Fruit fly (Drosophila melanogaster) whole organism, pupa: ENCODE data around the gene CG17896.
A peak's percentile ranks its signal among the peaks of the same experiment; 100 is the strongest.

ENCODE experiments used
- CG10348 ChIP-seq: fragments of 200-800 bp; sonication (Bioruptor generic); IDR thresholded peaks from 2 replicates; pipeline ENCODE4 v1.3.6; 2022; ENCODE audit warnings: missing biosample characterization, missing genetic modification characterization
- CG12605 ChIP-seq: fragments of 200-800 bp; sonication (Bioruptor generic); IDR thresholded peaks from 2 replicates; pipeline ENCODE4 v1.3.6; 2022; ENCODE audit warnings: missing biosample characterization, missing genetic modification characterization
- CG13204 ChIP-seq: fragments of 200-800 bp; sonication (Bioruptor generic); optimal IDR thresholded peaks from 2 replicates; lab custom pipeline; 2018; ENCODE audit warnings: missing biosample characterization, mild to moderate bottlenecking, missing genetic modification characterization, moderate library complexity
- CG14655 ChIP-seq: fragments of 200-800 bp; sonication (Bioruptor generic); optimal IDR thresholded peaks from 3 replicates; lab custom pipeline; 2017; ENCODE audit warnings: mild to moderate bottlenecking, missing biosample characterization, missing genetic modification reagents, missing genetic modification characterization
- CG15710 ChIP-seq: fragments of 200-800 bp; sonication (Bioruptor generic); optimal IDR thresholded peaks from 2 replicates; lab custom pipeline; 2018; ENCODE audit warnings: missing biosample characterization, mild to moderate bottlenecking, missing genetic modification characterization, moderate library complexity
- CG17806 ChIP-seq: fragments of 200-800 bp; sonication (Bioruptor generic); optimal IDR thresholded peaks from 2 replicates; lab custom pipeline; 2018; ENCODE audit warnings: missing biosample characterization, mild to moderate bottlenecking, missing genetic modification characterization, moderate library complexity
- CG32121 ChIP-seq: fragments of 200-800 bp; sonication (Bioruptor generic); IDR thresholded peaks from 2 replicates; pipeline ENCODE4 v1.3.6; 2022; ENCODE audit warnings: missing biosample characterization, missing genetic modification characterization
- CG34367 ChIP-seq: fragments of 200-800 bp; sonication (Bioruptor generic); optimal IDR thresholded peaks from 2 replicates; lab custom pipeline; 2018; ENCODE audit warnings: missing biosample characterization, mild to moderate bottlenecking, missing genetic modification characterization
- CG4496 ChIP-seq: fragments of 200-800 bp; sonication (Bioruptor generic); IDR thresholded peaks from 3 replicates; pipeline ENCODE4 v1.3.6; 2022; ENCODE audit warnings: missing biosample characterization, missing genetic modification characterization
- CG8159 ChIP-seq: fragments of 200-800 bp; sonication (Bioruptor generic); optimal IDR thresholded peaks from 3 replicates; lab custom pipeline; 2018; ENCODE audit warnings: missing biosample characterization, mild to moderate bottlenecking, missing genetic modification characterization, moderate library complexity
- CG8301 ChIP-seq: fragments of 200-800 bp; sonication (Bioruptor generic); optimal IDR thresholded peaks from 2 replicates; lab custom pipeline; 2018; ENCODE audit warnings: missing biosample characterization, mild to moderate bottlenecking, missing genetic modification characterization
- CG9948 ChIP-seq: fragments of 200-800 bp; sonication (Bioruptor generic); optimal IDR thresholded peaks from 2 replicates; lab custom pipeline; 2018; ENCODE audit warnings: missing biosample characterization, mild to moderate bottlenecking, missing genetic modification characterization, moderate library complexity
- D1 ChIP-seq: fragments of 200-800 bp; sonication (Bioruptor generic); optimal IDR thresholded peaks from 2 replicates; lab custom pipeline; 2018; ENCODE audit warnings: missing biosample characterization, mild to moderate bottlenecking, missing genetic modification characterization, moderate library complexity
- EcR ChIP-seq: fragments of 200-800 bp; sonication (Bioruptor generic); optimal IDR thresholded peaks from 3 replicates; lab custom pipeline; 2019; ENCODE audit warnings: missing biosample characterization, missing genetic modification characterization, mild to moderate bottlenecking, moderate library complexity, missing genetic modification reagents
- Ets98B ChIP-seq: fragments of 200-800 bp; sonication (Bioruptor generic); IDR thresholded peaks from 2 replicates; pipeline ENCODE4 v1.3.6; 2022; ENCODE audit warnings: missing biosample characterization, missing genetic modification characterization
- Pif1A ChIP-seq: fragments of 200-800 bp; sonication (Bioruptor generic); optimal IDR thresholded peaks from 3 replicates; lab custom pipeline; 2016; ENCODE audit warnings: missing biosample characterization, missing genetic modification characterization
- Pif1B ChIP-seq: fragments of 200-800 bp; sonication (Bioruptor generic); optimal IDR thresholded peaks from 3 replicates; lab custom pipeline; 2016; ENCODE audit warnings: missing biosample characterization, missing genetic modification characterization
- Snoo ChIP-seq: fragments of 200-800 bp; sonication (Bioruptor generic); optimal IDR thresholded peaks from 3 replicates; lab custom pipeline; 2017; ENCODE audit warnings: missing biosample characterization, mild to moderate bottlenecking, missing genetic modification characterization, inconsistent platforms
- fd96Ca ChIP-seq: fragments of 200-800 bp; sonication (Bioruptor generic); IDR thresholded peaks from 3 replicates; pipeline ENCODE4 v1.3.6; 2022; ENCODE audit warnings: missing biosample characterization, missing genetic modification characterization
- gl ChIP-seq: fragments of 200-800 bp; sonication (Bioruptor generic); optimal IDR thresholded peaks from 2 replicates; lab custom pipeline; 2018; ENCODE audit warnings: missing biosample characterization, mild to moderate bottlenecking, missing genetic modification characterization
- rn ChIP-seq: fragments of 200-800 bp; sonication (Bioruptor generic); IDR thresholded peaks from 2 replicates; pipeline ENCODE4 v1.3.6; 2022; ENCODE audit warnings: missing biosample characterization, missing genetic modification characterization

The CG17896 gene

DNA sequence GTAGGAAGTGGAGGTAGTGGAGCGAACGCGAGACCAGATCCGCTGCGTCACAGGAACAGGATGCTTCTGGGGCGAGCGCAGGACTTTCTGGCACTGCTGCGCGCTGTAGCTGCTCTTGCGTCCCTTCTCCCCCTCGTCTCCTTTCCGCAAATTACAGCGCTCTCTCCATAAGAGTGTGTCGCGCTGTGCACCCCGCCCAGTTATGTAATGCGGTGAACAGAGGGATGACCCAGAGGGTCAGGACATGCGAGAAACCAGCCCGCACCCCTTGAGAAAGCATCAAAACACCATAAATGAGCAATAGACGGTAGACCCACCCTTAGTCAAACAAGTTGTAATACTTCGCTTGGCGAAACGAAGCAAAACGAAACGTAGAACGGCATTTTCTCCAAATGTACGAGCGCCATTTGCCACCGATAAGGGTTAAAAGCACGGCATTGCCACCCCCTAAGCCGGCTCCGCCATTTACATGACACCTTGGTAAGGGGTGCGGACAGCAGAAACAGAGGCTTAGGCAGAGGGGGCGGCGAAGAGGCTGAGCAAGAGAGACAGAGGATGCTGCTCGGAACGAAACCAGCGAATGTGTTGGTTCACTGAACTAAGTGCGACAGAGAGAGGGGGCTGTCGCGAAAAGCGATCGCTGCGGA is 27.0 kb upstream of the CG17896 start:
- TF ChIP-seq EcR (GFP tag; lab: Kevin White, UChicago) (peak; percentile 33), CG15710 (tag; lab: Kevin White, UChicago) (no peak), CG34367 (tag; lab: Kevin White, UChicago) (no peak)

DNA sequence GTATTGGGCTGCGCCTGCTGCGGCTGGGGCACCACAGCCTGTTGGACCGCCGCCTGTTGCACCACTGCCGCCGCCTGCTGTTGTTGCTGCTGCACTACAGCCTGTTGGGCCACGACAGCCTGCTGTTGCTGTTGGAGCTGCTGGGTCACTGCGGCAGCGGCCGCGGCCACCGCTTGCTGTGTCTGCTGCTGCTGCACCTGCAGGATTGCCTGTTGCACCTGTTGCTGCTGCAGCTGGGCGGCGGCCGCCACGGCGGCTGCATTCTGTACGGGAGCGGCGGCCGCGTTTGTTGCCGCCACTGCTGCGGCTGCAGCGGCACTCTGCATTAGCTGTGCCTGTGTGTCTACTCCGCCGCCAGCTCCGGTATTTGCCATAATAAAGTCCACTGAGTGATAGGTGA is 25.6 kb upstream of the CG17896 start:
- TF ChIP-seq D1 = no peak
- no peak for TF ChIP-seq CG10348 (GFP tag; lab: Robert Waterston, UW)
- no peak for TF ChIP-seq CG32121
- TF ChIP-seq CG8159 = no peak
- no peak for TF ChIP-seq Pif1B
- no peak for TF ChIP-seq Snoo
- no peak for TF ChIP-seq CG4496 (GFP tag; lab: Robert Waterston, UW)
- no peak for TF ChIP-seq CG13204

DNA sequence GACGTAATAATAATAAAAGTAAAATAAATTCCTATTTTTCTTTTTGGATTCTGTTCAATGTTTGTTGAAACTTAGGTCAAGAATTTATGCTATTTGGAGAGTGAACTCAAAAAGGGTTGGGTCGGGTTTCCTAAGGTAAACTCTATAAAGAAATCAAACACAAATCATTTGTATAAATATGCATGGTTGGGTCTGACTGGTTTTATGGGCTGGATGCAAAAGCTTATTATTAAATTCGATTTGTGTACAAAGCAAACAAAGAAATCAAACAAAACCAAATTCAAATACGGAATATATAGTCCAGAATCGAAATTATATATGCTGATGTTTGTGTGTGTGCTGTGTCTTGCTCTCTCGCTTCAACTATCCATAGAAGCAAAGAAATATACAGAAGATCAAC is 22.4 kb upstream of the CG17896 start:
- TF ChIP-seq EcR (GFP tag; lab: Kevin White, UChicago) (no peak), CG8159 (no peak), Pif1A (GFP tag; lab: Kevin White, UChicago) (no peak), CG8301 (tag; lab: Kevin White, UChicago) (no peak), CG32121 (no peak), Snoo (no peak), D1 (no peak), fd96Ca (GFP tag; lab: Robert Waterston, UW) (no peak), CG13204 (no peak), CG4496 (GFP tag; lab: Robert Waterston, UW) (no peak), rn (no peak), Ets98B (GFP tag; lab: Robert Waterston, UW) (no peak), gl (tag; lab: Kevin White, UChicago) (no peak), CG34367 (tag; lab: Kevin White, UChicago) (no peak), CG12605 (GFP tag; lab: Robert Waterston, UW) (no peak), CG14655 (no peak), CG15710 (tag; lab: Kevin White, UChicago) (no peak)

DNA sequence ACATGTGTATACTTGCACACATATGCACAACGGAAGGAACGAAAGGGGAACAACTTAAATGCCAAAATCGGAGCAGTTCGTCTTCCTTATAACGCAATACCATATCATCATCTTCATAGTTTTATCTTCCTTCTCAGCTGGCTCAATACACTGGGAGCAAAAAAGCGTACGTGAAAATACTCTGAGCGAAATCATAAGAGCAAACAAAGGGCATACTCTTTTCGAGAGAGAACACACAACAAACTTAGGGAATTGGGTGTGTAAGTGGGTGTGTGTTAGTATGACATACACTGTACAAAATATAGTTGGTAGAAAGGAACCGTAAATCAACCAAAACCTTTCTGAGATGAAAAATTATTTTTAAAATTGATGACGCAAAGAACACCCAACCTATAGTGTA is 19.2 kb upstream of the CG17896 start:
- TF ChIP-seq CG12605 (GFP tag; lab: Robert Waterston, UW) = no peak
- TF ChIP-seq EcR (GFP tag; lab: Kevin White, UChicago) = no peak
- TF ChIP-seq CG17806 (tag; lab: Kevin White, UChicago) = no peak
- TF ChIP-seq D1 = no peak
- TF ChIP-seq CG10348 (GFP tag; lab: Robert Waterston, UW) = no peak
- TF ChIP-seq CG13204 = no peak
- TF ChIP-seq rn = no peak
- no peak for TF ChIP-seq CG15710 (tag; lab: Kevin White, UChicago)
- no peak for TF ChIP-seq Pif1B
- no peak for TF ChIP-seq gl (tag; lab: Kevin White, UChicago)
- no peak for TF ChIP-seq Snoo
- no peak for TF ChIP-seq CG34367 (tag; lab: Kevin White, UChicago)
- TF ChIP-seq Ets98B (GFP tag; lab: Robert Waterston, UW) = no peak

DNA sequence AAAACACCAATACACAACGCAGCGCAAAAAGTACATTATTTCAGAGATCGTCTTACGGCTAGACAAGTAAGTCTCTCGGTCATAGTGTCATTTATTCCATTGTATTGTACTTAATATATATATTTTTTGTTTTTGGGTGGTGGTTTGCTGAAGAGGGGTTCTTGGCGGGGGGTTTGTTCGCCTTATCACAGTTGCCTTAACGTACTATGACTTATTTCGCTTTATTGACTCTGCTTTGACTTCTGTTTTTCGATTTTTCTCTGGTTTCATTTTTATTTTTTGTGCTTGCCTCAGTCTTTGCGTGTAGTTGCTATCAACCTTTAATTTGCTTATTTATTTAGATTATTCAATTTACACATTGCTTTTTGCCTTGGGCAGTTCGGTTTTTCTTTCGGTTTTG is 17.2 kb upstream of the CG17896 start:
- TF ChIP-seq EcR (GFP tag; lab: Kevin White, UChicago) = no peak
- TF ChIP-seq CG10348 (GFP tag; lab: Robert Waterston, UW) = no peak
- no peak for TF ChIP-seq CG34367 (tag; lab: Kevin White, UChicago)
- no peak for TF ChIP-seq Snoo
- TF ChIP-seq Pif1B = no peak
- TF ChIP-seq rn = no peak
- TF ChIP-seq CG15710 (tag; lab: Kevin White, UChicago) = no peak
- TF ChIP-seq CG13204 = no peak
- TF ChIP-seq Ets98B (GFP tag; lab: Robert Waterston, UW) = no peak
- TF ChIP-seq CG14655 = no peak
- no peak for TF ChIP-seq Pif1A (GFP tag; lab: Kevin White, UChicago)
- TF ChIP-seq CG32121 = no peak
- TF ChIP-seq CG9948 = no peak
- no peak for TF ChIP-seq CG8301 (tag; lab: Kevin White, UChicago)
- TF ChIP-seq CG17806 (tag; lab: Kevin White, UChicago) = no peak
- TF ChIP-seq gl (tag; lab: Kevin White, UChicago) = no peak
- TF ChIP-seq D1 = no peak
- TF ChIP-seq CG4496 (GFP tag; lab: Robert Waterston, UW) = no peak
- TF ChIP-seq CG12605 (GFP tag; lab: Robert Waterston, UW) = no peak
- no peak for TF ChIP-seq fd96Ca (GFP tag; lab: Robert Waterston, UW)

DNA sequence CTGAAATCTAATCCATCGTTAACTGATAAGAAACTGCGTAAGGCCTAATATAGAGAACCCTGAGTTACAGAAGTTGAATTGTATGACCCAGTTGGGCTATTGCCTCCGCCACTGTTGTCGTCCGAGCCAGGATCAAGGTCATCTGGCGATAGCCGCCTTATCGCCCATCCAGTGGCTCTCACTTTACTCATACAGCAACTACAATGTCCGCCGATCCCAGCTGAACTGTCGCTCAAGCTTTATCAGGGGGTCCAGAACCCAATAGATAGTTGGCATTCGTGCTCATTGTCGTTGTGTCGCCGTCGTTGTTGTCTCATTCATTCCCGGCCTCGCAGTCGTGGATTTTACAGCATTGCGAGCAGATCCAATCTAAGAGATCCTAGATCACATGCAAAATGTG is 15.8 kb upstream of the CG17896 start, which contains the start of gene arg:
Gene arg, plus strand, starts transcription at position 319 of the 400 bp plus-strand sequence.
- TF ChIP-seq CG34367 (tag; lab: Kevin White, UChicago) = no peak
- no peak for TF ChIP-seq CG4496 (GFP tag; lab: Robert Waterston, UW)
- no peak for TF ChIP-seq Pif1B
- no peak for TF ChIP-seq Ets98B (GFP tag; lab: Robert Waterston, UW)
- no peak for TF ChIP-seq CG12605 (GFP tag; lab: Robert Waterston, UW)
- TF ChIP-seq EcR (GFP tag; lab: Kevin White, UChicago) = peak; percentile 65

DNA sequence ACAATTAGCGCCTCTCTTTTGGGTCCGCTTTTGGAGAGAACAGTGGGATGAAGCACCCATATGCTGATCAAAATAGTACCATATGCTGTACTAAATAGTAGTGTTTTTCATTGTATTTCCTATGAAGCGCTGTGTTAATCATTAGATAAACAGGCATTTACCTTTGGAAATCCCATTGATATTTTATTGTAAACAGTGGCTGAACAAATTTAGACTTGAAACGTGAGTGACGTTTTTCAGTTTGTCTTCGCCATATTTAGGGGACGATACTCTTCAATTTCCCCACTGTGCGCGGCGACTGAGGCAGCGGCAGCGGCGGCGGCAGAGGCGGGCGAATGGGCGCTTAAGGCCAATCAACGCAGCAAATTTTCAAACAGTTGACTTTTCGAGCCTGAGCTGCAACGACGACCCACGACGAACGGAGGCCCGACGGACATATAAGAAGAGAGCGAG is 6.3 kb upstream of the CG17896 start:
- TF ChIP-seq CG8159 (peak; percentile 76), CG17806 (tag; lab: Kevin White, UChicago) (peak; percentile 63), gl (tag; lab: Kevin White, UChicago) (peak; percentile 26), CG34367 (tag; lab: Kevin White, UChicago) (peak; percentile 67), CG12605 (GFP tag; lab: Robert Waterston, UW) (peak; percentile 34; the same call in 1 of the 2 replicates), Pif1B (peak; percentile 61), CG14655 (no peak), Pif1A (GFP tag; lab: Kevin White, UChicago) (no peak), rn (peak; percentile 29; the same call in 1 of the 2 replicates), Snoo (peak; percentile 61), CG4496 (GFP tag; lab: Robert Waterston, UW) (peak; percentile 66), CG15710 (tag; lab: Kevin White, UChicago) (peak; percentile 67), CG9948 (peak; percentile 70), CG10348 (GFP tag; lab: Robert Waterston, UW) (peak; percentile 37; the same call in 1 of the 2 replicates), D1 (no peak), EcR (GFP tag; lab: Kevin White, UChicago) (no peak), CG8301 (tag; lab: Kevin White, UChicago) (peak; percentile 77), Ets98B (GFP tag; lab: Robert Waterston, UW) (peak; percentile 56), CG13204 (peak; percentile 69), fd96Ca (GFP tag; lab: Robert Waterston, UW) (peak; percentile 84), CG32121 (peak; percentile 81)
